Fruit fly (Drosophila melanogaster) whole organism, embryonic: ENCODE results near the gene CG4896.

Experiments used
- Antp ChIP-seq: fragments of 200-800 bp; sonication (Bioruptor generic); optimal IDR thresholded peaks from 3 replicates; lab custom pipeline; 2016; ENCODE audit warnings: missing biosample characterization, missing genetic modification characterization
- Asciz ChIP-seq: fragments of 200-800 bp; sonication (Bioruptor generic); optimal IDR thresholded peaks from 2 replicates; lab custom pipeline; 2017; ENCODE audit warnings: missing biosample characterization, mild to moderate bottlenecking, missing genetic modification characterization, missing genetic modification reagents
- B-H1 ChIP-seq: fragments of 200-800 bp; sonication (Bioruptor generic); IDR thresholded peaks from 3 replicates; pipeline ENCODE4 v1.3.6; 2022; ENCODE audit warnings: missing biosample characterization, missing genetic modification characterization
- Bdp1 ChIP-seq: fragments of 200-800 bp; sonication (Bioruptor generic); optimal IDR thresholded peaks from 3 replicates; lab custom pipeline; 2016; ENCODE audit warnings: missing biosample characterization, missing genetic modification characterization
- Bgb ChIP-seq: fragments of 200-800 bp; sonication (Bioruptor generic); IDR thresholded peaks from 2 replicates; pipeline ENCODE4 v1.3.6; 2022; ENCODE audit warnings: missing biosample characterization, missing genetic modification characterization; ENCODE audit not compliant: partially characterized antibody
- CG10147 ChIP-seq: fragments of 200-800 bp; sonication (Bioruptor generic); optimal IDR thresholded peaks from 2 replicates; lab custom pipeline; 2019; ENCODE audit warnings: missing biosample characterization, mild to moderate bottlenecking, missing genetic modification characterization, moderate library complexity
- CG10462 ChIP-seq: fragments of 200-800 bp; sonication (Bioruptor generic); optimal IDR thresholded peaks from 2 replicates; lab custom pipeline; 2016; ENCODE audit warnings: missing biosample characterization, missing genetic modification characterization
- CG12071 ChIP-seq: fragments of 200-800 bp; sonication (Bioruptor generic); optimal IDR thresholded peaks from 3 replicates; lab custom pipeline; 2018; ENCODE audit warnings: missing biosample characterization, mild to moderate bottlenecking, missing genetic modification characterization
- CG12391 ChIP-seq: fragments of 200-800 bp; sonication (Bioruptor generic); optimal IDR thresholded peaks from 3 replicates; lab custom pipeline; 2018; ENCODE audit warnings: missing biosample characterization, mild to moderate bottlenecking, missing genetic modification characterization, moderate library complexity
- CG13424 ChIP-seq: fragments of 200-800 bp; sonication (Bioruptor generic); optimal IDR thresholded peaks from 2 replicates; lab custom pipeline; 2019; ENCODE audit warnings: missing biosample characterization, mild to moderate bottlenecking, missing genetic modification characterization, moderate library complexity
- CG15696 ChIP-seq: fragments of 200-800 bp; sonication (Bioruptor generic); optimal IDR thresholded peaks from 2 replicates; lab custom pipeline; 2019; ENCODE audit warnings: missing biosample characterization, mild to moderate bottlenecking, missing genetic modification characterization, moderate library complexity
- CG18011 ChIP-seq: fragments of 200-800 bp; sonication (Bioruptor generic); optimal IDR thresholded peaks from 2 replicates; lab custom pipeline; 2017; ENCODE audit warnings: missing biosample characterization, missing genetic modification characterization, mild to moderate bottlenecking, moderate library complexity, missing genotype
- CG2120 ChIP-seq: fragments of 200-800 bp; sonication (Bioruptor generic); optimal IDR thresholded peaks from 3 replicates; lab custom pipeline; 2016; ENCODE audit warnings: missing biosample characterization, missing genetic modification characterization
- CG2129 ChIP-seq: fragments of 200-800 bp; sonication (Bioruptor generic); IDR thresholded peaks from 2 replicates; pipeline ENCODE4 v1.3.6; 2022; ENCODE audit warnings: missing biosample characterization, missing genetic modification characterization; ENCODE audit not compliant: partially characterized antibody
- CG31224 ChIP-seq: fragments of 200-800 bp; sonication (Bioruptor generic); IDR thresholded peaks from 2 replicates; pipeline ENCODE4 v1.3.6; 2022; ENCODE audit warnings: missing biosample characterization, missing genetic modification characterization
- CG3726 ChIP-seq: fragments of 200-800 bp; sonication (Bioruptor generic); IDR thresholded peaks from 3 replicates; pipeline ENCODE4, ENCODE4 v1.3.6; 2022; ENCODE audit warnings: missing biosample characterization, missing genetic modification characterization
- CG3995 ChIP-seq: fragments of 200-800 bp; sonication (Bioruptor generic); optimal IDR thresholded peaks from 3 replicates; lab custom pipeline; 2016; ENCODE audit warnings: missing biosample characterization, missing genetic modification characterization
- CG4282 ChIP-seq: fragments of 200-800 bp; sonication (Bioruptor generic); optimal IDR thresholded peaks from 2 replicates; lab custom pipeline; 2016; ENCODE audit warnings: missing biosample characterization, missing genetic modification characterization
- CG4404 ChIP-seq: fragments of 200-800 bp; sonication (Bioruptor generic); IDR thresholded peaks from 2 replicates; pipeline ENCODE4 v1.3.6; 2022; ENCODE audit warnings: missing biosample characterization, missing genetic modification characterization
- CG7928 ChIP-seq: fragments of 200-800 bp; sonication (Bioruptor generic); optimal IDR thresholded peaks from 2 replicates; lab custom pipeline; 2017; ENCODE audit warnings: missing biosample characterization, mild to moderate bottlenecking, missing genetic modification characterization
- CG9609 ChIP-seq: fragments of 200-800 bp; sonication (Bioruptor generic); optimal IDR thresholded peaks from 3 replicates; lab custom pipeline; 2016; ENCODE audit warnings: missing biosample characterization, missing genetic modification characterization
- Chrac-16 ChIP-seq: fragments of 200-800 bp; sonication (Bioruptor generic); optimal IDR thresholded peaks from 3 replicates; lab custom pipeline; 2016; ENCODE audit warnings: missing biosample characterization, missing genetic modification characterization
- Deaf1 ChIP-seq: fragments of 200-800 bp; optimal IDR thresholded peaks from 3 replicates; lab custom pipeline; 2019; ENCODE audit warnings: missing biosample characterization, mild to moderate bottlenecking, missing genetic modification characterization, moderate library complexity
- Fer3 ChIP-seq: fragments of 200-800 bp; sonication (Bioruptor generic); optimal IDR thresholded peaks from 2 replicates; lab custom pipeline; 2018; ENCODE audit warnings: missing biosample characterization, mild to moderate bottlenecking, missing genetic modification characterization, moderate library complexity
- HLH54F ChIP-seq: fragments of 200-800 bp; sonication (Bioruptor generic); optimal IDR thresholded peaks from 3 replicates; lab custom pipeline; 2016; ENCODE audit warnings: missing biosample characterization, missing genetic modification characterization
- MESR4 ChIP-seq: fragments of 200-800 bp; sonication (Bioruptor generic); optimal IDR thresholded peaks from 2 replicates; lab custom pipeline; 2018; ENCODE audit warnings: missing biosample characterization, mild to moderate bottlenecking, missing genetic modification characterization, moderate library complexity
- Mad ChIP-seq: fragments of 200-800 bp; sonication (Bioruptor generic); optimal IDR thresholded peaks from 2 replicates; lab custom pipeline; 2016; ENCODE audit warnings: missing biosample characterization, missing genetic modification characterization
- NC2β ChIP-seq: fragments of 200-800 bp; sonication (Bioruptor generic); optimal IDR thresholded peaks from 2 replicates; lab custom pipeline; 2016; ENCODE audit warnings: missing biosample characterization, missing genetic modification characterization
- NfI ChIP-seq: fragments of 200-800 bp; sonication (Bioruptor generic); optimal IDR thresholded peaks from 3 replicates; lab custom pipeline; 2018; ENCODE audit warnings: missing biosample characterization, mild to moderate bottlenecking, missing genetic modification characterization, moderate library complexity
- Pdp1 ChIP-seq, 2 experiments: fragments of 200-800 bp; sonication (Bioruptor generic); optimal IDR thresholded peaks; 3 replicates each; lab custom pipeline; 2016; ENCODE audit warnings: missing biosample characterization in 2 of 2, missing genetic modification characterization in 2 of 2, mild to moderate bottlenecking in 1 of 2, moderate library complexity in 1 of 2
- Rfx ChIP-seq: fragments of 200-800 bp; sonication (Bioruptor generic); IDR thresholded peaks from 2 replicates; pipeline ENCODE4 v1.3.6; 2022; ENCODE audit warnings: missing biosample characterization, missing genetic modification characterization
- Trl ChIP-seq, 3 experiments: fragments of >200 bp in 2 of 3; fragments of 200-800 bp in 1 of 3; sonication (Bioruptor generic) in 1 of 3; optimal IDR thresholded peaks; 2 replicates in 1 of 3; 3 replicates in 2 of 3; lab custom pipeline; 2016 to 2017; ENCODE audit warnings: missing biosample characterization in 1 of 3, missing genetic modification characterization in 1 of 3
- Xbp1 ChIP-seq: fragments of 200-800 bp; sonication (Bioruptor generic); optimal IDR thresholded peaks from 3 replicates; lab custom pipeline; 2016; ENCODE audit warnings: missing biosample characterization, mild to moderate bottlenecking, missing genetic modification characterization
- ase ChIP-seq: fragments of 200-800 bp; sonication (Bioruptor generic); IDR thresholded peaks from 3 replicates; pipeline ENCODE4 v1.3.6; 2022; ENCODE audit warnings: missing biosample characterization, missing genetic modification characterization
- ato ChIP-seq: fragments of 200-800 bp; sonication (Bioruptor generic); IDR thresholded peaks from 2 replicates; pipeline ENCODE4 v1.3.6; 2022; ENCODE audit warnings: missing biosample characterization, missing genetic modification characterization; ENCODE audit not compliant: partially characterized antibody
- btn ChIP-seq: fragments of 200-800 bp; sonication (Bioruptor generic); optimal IDR thresholded peaks from 2 replicates; lab custom pipeline; 2016; ENCODE audit warnings: missing biosample characterization, missing genetic modification characterization
- crc ChIP-seq: fragments of 200-800 bp; sonication (Bioruptor generic); optimal IDR thresholded peaks from 2 replicates; lab custom pipeline; 2016; ENCODE audit warnings: missing biosample characterization, missing genetic modification characterization
- emc ChIP-seq: fragments of 200-800 bp; sonication (Bioruptor generic); optimal IDR thresholded peaks from 2 replicates; lab custom pipeline; 2016; ENCODE audit warnings: missing biosample characterization, missing genetic modification characterization
- fd64A ChIP-seq: fragments of 200-800 bp; sonication (Bioruptor generic); optimal IDR thresholded peaks from 3 replicates; lab custom pipeline; 2018; ENCODE audit warnings: missing biosample characterization, mild to moderate bottlenecking, missing genetic modification characterization
- hkb ChIP-seq, 2 experiments: fragments of 200-800 bp in 1 of 2; fragments of >200 bp in 1 of 2; sonication (Bioruptor generic) in 1 of 2; IDR thresholded peaks in 1 of 2; optimal IDR thresholded peaks in 1 of 2; 2 replicates each; pipeline versions ENCODE4 v1.3.6 to Lab custom; 2017 to 2022; ENCODE audit warnings: missing biosample characterization in 1 of 2, missing genetic modification characterization in 1 of 2
- jigr1 ChIP-seq: fragments of 200-800 bp; sonication (Bioruptor generic); IDR thresholded peaks from 3 replicates; pipeline ENCODE4 v1.3.6; 2022; ENCODE audit warnings: missing biosample characterization, missing genetic modification characterization
- jumu ChIP-seq: fragments of 200-800 bp; sonication (Bioruptor generic); optimal IDR thresholded peaks from 3 replicates; lab custom pipeline; 2016; ENCODE audit warnings: missing biosample characterization, missing genetic modification characterization
- nmo ChIP-seq: fragments of 200-800 bp; sonication (Bioruptor generic); optimal IDR thresholded peaks from 2 replicates; lab custom pipeline; 2018; ENCODE audit warnings: missing biosample characterization, mild to moderate bottlenecking, missing genetic modification characterization, moderate library complexity
- oc ChIP-seq: fragments of 200-800 bp; sonication (Bioruptor generic); optimal IDR thresholded peaks from 2 replicates; lab custom pipeline; 2018; ENCODE audit warnings: missing biosample characterization, mild to moderate bottlenecking, missing genetic modification characterization, moderate library complexity
- pita ChIP-seq: fragments of 200-800 bp; sonication (Bioruptor generic); optimal IDR thresholded peaks from 2 replicates; lab custom pipeline; 2017; ENCODE audit warnings: missing biosample characterization, mild to moderate bottlenecking, missing genetic modification characterization
- rib ChIP-seq: fragments of 200-800 bp; sonication (Bioruptor generic); IDR thresholded peaks from 2 replicates; pipeline ENCODE4 v1.3.6; 2022; ENCODE audit warnings: missing biosample characterization, missing genetic modification characterization
- salm ChIP-seq: fragments of 200-800 bp; sonication (Bioruptor generic); optimal IDR thresholded peaks from 2 replicates; lab custom pipeline; 2018; ENCODE audit warnings: missing biosample characterization, mild to moderate bottlenecking, missing genetic modification characterization
- sob ChIP-seq: fragments of 200-800 bp; sonication (Bioruptor generic); IDR thresholded peaks from 2 replicates; pipeline ENCODE4 v1.3.6; 2022; ENCODE audit warnings: missing biosample characterization, missing genetic modification characterization
- vnd ChIP-seq: fragments of 200-800 bp; sonication (Bioruptor generic); IDR thresholded peaks from 3 replicates; pipeline ENCODE4 v1.3.6; 2022; ENCODE audit warnings: missing biosample characterization, missing genetic modification characterization; ENCODE audit not compliant: partially characterized antibody

Gene CG4896

dm6 chr2L:1169867-1170415, 7.5 kb upstream of the CG4896 start, which contains the start of the genes CG31922 and Plap (continued):
- TF ChIP-seq jumu (GFP tag; lab: Kevin White, UChicago) = peak; percentile 39
- TF ChIP-seq NC2β (GFP tag; lab: Kevin White, UChicago) = peak; percentile 48
- TF ChIP-seq Mad (GFP tag; lab: Kevin White, UChicago) = peak; percentile 70
- peak; percentile 69 for TF ChIP-seq CG15696 (tag; lab: Kevin White, UChicago)
- peak; percentile 39 for TF ChIP-seq CG7928
- peak; percentile 53 for TF ChIP-seq ato (GFP tag; lab: Robert Waterston, UW)
- no peak for TF ChIP-seq CG12071
- TF ChIP-seq Fer3 (tag; lab: Kevin White, UChicago) = peak; percentile 58
- TF ChIP-seq pita (GFP tag; lab: Kevin White, UChicago) = no peak
- TF ChIP-seq btn = no peak
- TF ChIP-seq oc (tag; lab: Kevin White, UChicago) = no peak
- peak; percentile 76 for TF ChIP-seq CG10147 (GFP tag; lab: Kevin White, UChicago)
- peak; percentile 64 for TF ChIP-seq Bdp1 (GFP tag; lab: Kevin White, UChicago)
- TF ChIP-seq CG13424 = peak; percentile 76
- peak; percentile 82 for TF ChIP-seq Rfx (GFP tag; lab: Robert Waterston, UW)
- peak; percentile 38 for TF ChIP-seq CG10462 (GFP tag; lab: Kevin White, UChicago)
- TF ChIP-seq Chrac-16 (GFP tag; lab: Kevin White, UChicago) = peak; percentile 64
- peak; percentile 17 for TF ChIP-seq CG4282 (GFP tag; lab: Kevin White, UChicago)
- TF ChIP-seq ase = no peak
- peak; percentile 85 for TF ChIP-seq nmo (GFP tag; lab: Kevin White, UChicago)
- no peak for TF ChIP-seq salm
- peak; percentile 84 for TF ChIP-seq rib (GFP tag; lab: Robert Waterston, UW)
- peak; percentile 29 for TF ChIP-seq emc (GFP tag; lab: Kevin White, UChicago)
- TF ChIP-seq Deaf1 (tag; lab: Kevin White, UChicago) = peak; percentile 41
- TF ChIP-seq vnd (GFP tag; lab: Robert Waterston, UW) = peak; percentile 91
- TF ChIP-seq hkb (optimal IDR thresholded peaks at IDR 0.05; lab: Kevin White, UChicago) = no peak
- peak; percentile 59; the same call in 1 of the 2 replicates for TF ChIP-seq hkb (GFP tag; IDR thresholded peaks at IDR 0.05; lab: Robert Waterston, UW)
- TF ChIP-seq CG4404 (GFP tag; lab: Robert Waterston, UW) = peak; percentile 67
- peak; percentile 75 for TF ChIP-seq NfI
- TF ChIP-seq CG12391 (tag; lab: Kevin White, UChicago) = peak; percentile 82
- TF ChIP-seq CG18011 (GFP tag; lab: Kevin White, UChicago) = peak; percentile 53
- TF ChIP-seq sob (GFP tag; lab: Robert Waterston, UW) = peak; percentile 73
- peak; percentile 87 for TF ChIP-seq CG2120 (GFP tag; lab: Kevin White, UChicago)
- peak; percentile 75 for TF ChIP-seq HLH54F (GFP tag; lab: Kevin White, UChicago)

- TF ChIP-seq CG3726 (GFP tag; lab: Robert Waterston, UW) = no peak; the same call in 1 of the 3 replicates
- peak; percentile 89 for TF ChIP-seq Xbp1 (GFP tag; lab: Kevin White, UChicago)
- peak in 1 of 2 experiments; percentile 87 for TF ChIP-seq Pdp1 (GFP tag; optimal IDR thresholded peaks at IDR 0.05; lab: Kevin White, UChicago)
- peak; percentile 81 for TF ChIP-seq Antp (GFP tag; lab: Kevin White, UChicago)
- peak; percentile 35; the same call in 1 of the 3 replicates for TF ChIP-seq B-H1 (GFP tag; lab: Robert Waterston, UW)
- no peak for TF ChIP-seq Trl (optimal IDR thresholded peaks at IDR 0.05; lab: Kevin White, UChicago)
- peak; percentile 86 for TF ChIP-seq Trl (GFP tag; optimal IDR thresholded peaks at IDR 0.05; lab: Kevin White, UChicago)
- TF ChIP-seq rib (GFP tag; lab: Robert Waterston, UW) = peak; percentile 66
- peak; percentile 61 for TF ChIP-seq CG3995
- no peak for TF ChIP-seq Asciz (GFP tag; lab: Kevin White, UChicago)
- peak; percentile 55; the same call in 1 of the 2 replicates for TF ChIP-seq CG31224
- TF ChIP-seq CG13424 = peak; percentile 90
- no peak for TF ChIP-seq jigr1 (GFP tag; lab: Robert Waterston, UW)
- TF ChIP-seq CG2129 (GFP tag; lab: Robert Waterston, UW) = peak; percentile 41; the same call in 1 of the 2 replicates
- TF ChIP-seq MESR4 = no peak
- TF ChIP-seq CG9609 = peak; percentile 84
- TF ChIP-seq crc (GFP tag; lab: Kevin White, UChicago) = peak; percentile 65
- TF ChIP-seq fd64A (GFP tag; lab: Kevin White, UChicago) = no peak
- peak; percentile 63 for TF ChIP-seq Bgb (GFP tag; lab: Robert Waterston, UW)
These were observed 4.8 kb upstream of the CG4896 start, which contains the start of the genes Charon and CG4887 for dm6 chr2L:1172704-1173107. Charon (minus strand) TSS chr2L:1172805. CG4887 (plus strand) TSS chr2L:1173009.
